Worm (Caenorhabditis elegans): ENCODE results near the gene dlc-4.

DNA sequence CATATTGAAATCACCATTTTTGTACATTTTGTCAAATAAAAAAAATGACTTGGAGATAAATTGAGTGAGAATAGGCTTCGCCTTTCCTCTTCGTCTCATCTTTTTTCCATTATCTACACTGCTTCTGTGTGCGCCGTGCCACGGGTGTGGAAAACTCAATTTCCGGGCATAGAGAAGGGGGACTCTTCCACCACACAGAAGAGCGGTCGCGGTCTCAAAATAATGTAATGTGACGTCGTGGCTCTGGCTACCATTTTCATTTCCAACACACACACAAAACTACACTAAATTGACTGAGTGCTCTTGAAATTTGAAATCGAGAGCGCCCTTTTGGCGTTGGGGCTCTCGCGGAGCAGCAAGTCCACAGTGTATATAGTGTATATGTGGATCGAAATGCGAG, 50.9 kb downstream of the dlc-4 start:
- TF ChIP-seq snpc-4 (GFP tag; optimal IDR thresholded peaks at IDR 0.05) (no peak), snpc-4 (tag; optimal IDR thresholded peaks at IDR 0.05) (no peak), hlh-26 (GFP tag; conservative IDR thresholded peaks at IDR 0.05) (no peak), ama-1 (optimal IDR thresholded peaks at IDR 0.05) (no peak), ama-1 (GFP tag; optimal IDR thresholded peaks at IDR 0.05) (no peak), efl-1 (GFP tag; optimal IDR thresholded peaks at IDR 0.05) (no peak), chd-7 (tag; optimal IDR thresholded peaks at IDR 0.05) (no peak), pha-4 (tag; optimal IDR thresholded peaks at IDR 0.05) (no peak)

Data from whole organism, young adult.